Worm (Caenorhabditis elegans) whole organism, young adult: Measurements from ENCODE around the gene fis-1.
A peak's percentile ranks its signal among the peaks of the same experiment; 100 is the strongest.

Experiments
- B0019.2 ChIP-seq: fragments of 200-800 bp; sonication (Bioruptor generic); conservative IDR thresholded peaks from 2 replicates; pipeline ENCODE4 v1.3.6; 2022; ENCODE audit warnings: missing genetic modification reagents, missing genetic modification characterization, missing compliant biosample characterization
- B0035.1 ChIP-seq: sonication (generic microtip); optimal IDR thresholded peaks from 2 replicates; lab custom pipeline; 2016; ENCODE audit warnings: missing genetic modification characterization, mild to moderate bottlenecking, missing compliant biosample characterization, missing genotype, missing genetic modification reagents
- C06A6.2 ChIP-seq: fragments of 200-800 bp; sonication (Bioruptor generic); conservative IDR thresholded peaks from 2 replicates; pipeline ENCODE4 v1.3.6; 2022; ENCODE audit warnings: missing genetic modification characterization, missing compliant biosample characterization
- D2030.7 ChIP-seq: fragments of 200-800 bp; sonication (Bioruptor generic); IDR thresholded peaks from 2 replicates; pipeline ENCODE4 v1.3.6; 2022; ENCODE audit warnings: missing genetic modification reagents, missing genetic modification characterization, missing compliant biosample characterization
- F10E7.11 ChIP-seq: sonication (generic microtip); optimal IDR thresholded peaks from 2 replicates; lab custom pipeline; 2017; ENCODE audit warnings: mild to moderate bottlenecking, missing genetic modification characterization, moderate library complexity, missing compliant biosample characterization
- F22D6.2 ChIP-seq: sonication (generic microtip); optimal IDR thresholded peaks from 2 replicates; lab custom pipeline; 2016; ENCODE audit warnings: mild to moderate bottlenecking, missing genetic modification characterization, missing compliant biosample characterization
- F55B11.4 ChIP-seq: sonication (generic microtip); optimal IDR thresholded peaks from 2 replicates; lab custom pipeline; 2016; ENCODE audit warnings: missing compliant biosample characterization, missing genetic modification characterization, borderline replicate concordance; ENCODE audit not compliant: insufficient read depth
- F57A8.1 ChIP-seq: fragments of 200-800 bp; sonication (Bioruptor generic); optimal IDR thresholded peaks from 2 replicates; lab custom pipeline; 2018; ENCODE audit warnings: mild to moderate bottlenecking, missing genetic modification characterization, moderate library complexity, missing compliant biosample characterization
- F57C9.4 ChIP-seq: sonication (generic microtip); optimal IDR thresholded peaks from 2 replicates; lab custom pipeline; 2017; ENCODE audit warnings: mild to moderate bottlenecking, missing genetic modification characterization, missing compliant biosample characterization
- K12H6.12 ChIP-seq: fragments of 200-800 bp; sonication (Bioruptor generic); optimal IDR thresholded peaks from 2 replicates; lab custom pipeline; 2018; ENCODE audit warnings: mild to moderate bottlenecking, missing genetic modification characterization, missing compliant biosample characterization
- T26A5.8 ChIP-seq: sonication (generic microtip); optimal IDR thresholded peaks from 2 replicates; lab custom pipeline; 2016; ENCODE audit warnings: missing genetic modification characterization, missing compliant biosample characterization
- Y53F4B.3 ChIP-seq: fragments of 200-800 bp; sonication (Bioruptor generic); IDR thresholded peaks from 2 replicates; pipeline ENCODE4 v1.3.6; 2022; ENCODE audit warnings: missing genetic modification reagents, missing genetic modification characterization, missing compliant biosample characterization
- Y53G8AR.9 ChIP-seq: fragments of 200-800 bp; sonication (Bioruptor generic); conservative IDR thresholded peaks from 2 replicates; pipeline ENCODE4 v1.3.6; 2022; ENCODE audit warnings: missing genetic modification reagents, missing genetic modification characterization, missing compliant biosample characterization
- aptf-2 ChIP-seq: fragments of 200-800 bp; sonication (Bioruptor generic); conservative IDR thresholded peaks from 2 replicates; pipeline ENCODE4 v1.3.6; 2022; ENCODE audit warnings: missing genetic modification reagents, missing genetic modification characterization, missing compliant biosample characterization
- athp-1 ChIP-seq: sonication (generic microtip); optimal IDR thresholded peaks from 2 replicates; lab custom pipeline; 2017; ENCODE audit warnings: mild to moderate bottlenecking, missing genetic modification characterization, missing compliant biosample characterization
- cebp-1 ChIP-seq, 2 experiments: fragments of 200-800 bp in 1 of 2; sonication (Bioruptor generic) in 1 of 2; sonication (generic microtip) in 1 of 2; IDR thresholded peaks in 1 of 2; optimal IDR thresholded peaks in 1 of 2; 2 replicates each; pipeline versions ENCODE4 v1.3.6 to Lab custom; 2017 to 2022; ENCODE audit warnings: missing compliant biosample characterization in 2 of 2, missing genetic modification characterization in 2 of 2, mild to moderate bottlenecking in 1 of 2, missing genetic modification reagents in 1 of 2, moderate library complexity in 1 of 2
- cebp-2 ChIP-seq: fragments of 200-800 bp; sonication (Bioruptor generic); IDR thresholded peaks from 2 replicates; pipeline ENCODE4 v1.3.6; 2022; ENCODE audit warnings: missing genetic modification characterization, missing compliant biosample characterization
- ceh-79 ChIP-seq: sonication (generic microtip); optimal IDR thresholded peaks from 2 replicates; lab custom pipeline; 2017; ENCODE audit warnings: mild to moderate bottlenecking, missing genetic modification characterization, missing compliant biosample characterization
- ceh-91 ChIP-seq: fragments of 200-800 bp; sonication (Bioruptor generic); IDR thresholded peaks from 2 replicates; pipeline ENCODE4 v1.3.6; 2022; ENCODE audit warnings: missing genetic modification reagents, missing genetic modification characterization, missing compliant biosample characterization
- dox-1 ChIP-seq: fragments of 200-800 bp; sonication (Bioruptor generic); IDR thresholded peaks from 2 replicates; pipeline ENCODE4 v1.3.6; 2022; ENCODE audit warnings: missing genetic modification reagents, missing genetic modification characterization, missing compliant biosample characterization
- egl-44 ChIP-seq: fragments of 200-800 bp; sonication (Bioruptor generic); IDR thresholded peaks from 2 replicates; pipeline ENCODE4 v1.3.6; 2022; ENCODE audit warnings: missing genetic modification reagents, missing genetic modification characterization, missing compliant biosample characterization
- ets-4 ChIP-seq: fragments of 200-800 bp; sonication (Bioruptor generic); optimal IDR thresholded peaks from 2 replicates; lab custom pipeline; 2018; ENCODE audit warnings: mild to moderate bottlenecking, missing genetic modification characterization, missing compliant biosample characterization
- fkh-3 ChIP-seq: sonication (generic microtip); optimal IDR thresholded peaks from 2 replicates; lab custom pipeline; 2016; ENCODE audit warnings: mild to moderate bottlenecking, missing genetic modification characterization, missing compliant biosample characterization
- hlh-12 ChIP-seq: sonication (generic microtip); optimal IDR thresholded peaks from 2 replicates; lab custom pipeline; 2016; ENCODE audit warnings: missing genetic modification characterization, missing compliant biosample characterization
- hlh-26 ChIP-seq: fragments of 200-800 bp; sonication (Bioruptor generic); conservative IDR thresholded peaks from 2 replicates; pipeline ENCODE4 v1.3.6; 2022; ENCODE audit warnings: missing genetic modification reagents, missing genetic modification characterization, missing compliant biosample characterization
- hmg-1.2 ChIP-seq: fragments of 200-800 bp; sonication (Bioruptor generic); IDR thresholded peaks from 2 replicates; pipeline ENCODE4 v1.3.6; 2022; ENCODE audit warnings: missing genetic modification reagents, missing genetic modification characterization, missing compliant biosample characterization
- lag-1 ChIP-seq: fragments of 200-800 bp; sonication (Bioruptor generic); IDR thresholded peaks from 2 replicates; pipeline ENCODE4 v1.3.6; 2022; ENCODE audit warnings: missing genetic modification reagents, missing genetic modification characterization, missing compliant biosample characterization
- lin-35 ChIP-seq, 3 experiments: fragments of 150-350 bp in 2 of 3; sonication (generic microtip) in 1 of 3; optimal IDR thresholded peaks; 2 replicates each; lab custom pipeline; 2014 to 2018; ENCODE audit warnings: missing biosample characterization in 3 of 3, missing genetic modification characterization in 3 of 3, missing genetic modification reagents in 3 of 3
- lsy-27 ChIP-seq: sonication (generic microtip); optimal IDR thresholded peaks from 2 replicates; lab custom pipeline; 2017; ENCODE audit warnings: missing genetic modification characterization, mild to moderate bottlenecking, missing compliant biosample characterization, antibody characterized with exemption, missing genotype, borderline replicate concordance; ENCODE audit not compliant: insufficient read depth
- madf-10 ChIP-seq: sonication (generic microtip); optimal IDR thresholded peaks from 2 replicates; lab custom pipeline; 2016; ENCODE audit warnings: mild to moderate bottlenecking, missing genetic modification characterization, missing compliant biosample characterization
- mcd-1 ChIP-seq: fragments of 200-800 bp; sonication (Bioruptor generic); IDR thresholded peaks from 2 replicates; pipeline ENCODE4 v1.3.6; 2022; ENCODE audit warnings: missing genetic modification reagents, missing genetic modification characterization, missing compliant biosample characterization
- mxl-1 ChIP-seq: sonication (generic microtip); optimal IDR thresholded peaks from 2 replicates; lab custom pipeline; 2016; ENCODE audit warnings: missing genetic modification characterization, missing compliant biosample characterization
- rpc-1 ChIP-seq, 2 experiments: fragments of 150-350 bp in 1 of 2; sonication (generic microtip) in 1 of 2; optimal IDR thresholded peaks; 2 replicates each; lab custom pipeline; 2014 to 2018; ENCODE audit warnings: missing biosample characterization in 1 of 2, missing genetic modification characterization in 1 of 2, missing genetic modification reagents in 1 of 2, missing genotype in 1 of 2
- zim-3 ChIP-seq: sonication (generic microtip); optimal IDR thresholded peaks from 2 replicates; lab custom pipeline; 2017; ENCODE audit warnings: mild to moderate bottlenecking, missing genetic modification characterization, moderate library complexity, missing compliant biosample characterization
- ztf-18 ChIP-seq: sonication (generic microtip); optimal IDR thresholded peaks from 2 replicates; lab custom pipeline; 2016; ENCODE audit warnings: missing genotype, mild to moderate bottlenecking, missing genetic modification characterization, missing compliant biosample characterization
- ztf-26 ChIP-seq: sonication (generic microtip); optimal IDR thresholded peaks from 2 replicates; lab custom pipeline; 2017; ENCODE audit warnings: missing genetic modification characterization, missing compliant biosample characterization
- ztf-3 ChIP-seq: fragments of 200-800 bp; sonication (Bioruptor generic); optimal IDR thresholded peaks from 2 replicates; lab custom pipeline; 2018; ENCODE audit warnings: mild to moderate bottlenecking, missing genetic modification characterization, missing compliant biosample characterization

The fis-1 gene

ce11 chrII:6782738-6783163, 27.8 kb downstream of the fis-1 start (continued):
- TF ChIP-seq lsy-27 (no peak), F57C9.4 (tag; lab: Kevin White, UChicago) (no peak), zim-3 (tag; lab: Kevin White, UChicago) (no peak), ztf-3 (GFP tag; lab: Kevin White, UChicago) (no peak), rpc-1 (optimal IDR thresholded peaks at IDR 0.05; lab: Kevin White, UChicago) (no peak), rpc-1 (tag; optimal IDR thresholded peaks at IDR 0.05; lab: Kevin White, UChicago) (no peak), Y53F4B.3 (GFP tag; lab: Robert Waterston, UW) (no peak), cebp-2 (GFP tag; lab: Robert Waterston, UW) (0 out of 2 replicates have a peak, but pooled peaks have one; percentile 15)
- TF ChIP-seq, all 124 proteins: peak for 24

ce11 chrII:6783377-6783829, 28.4 kb downstream of the fis-1 start, which contains the start of gene gldi-2:
gldi-2 (plus strand) TSS chrII:6783427.
- TF ChIP-seq hlh-12 (tag; lab: Kevin White, UChicago), result no peak
- no peak for TF ChIP-seq egl-44 (GFP tag; lab: Robert Waterston, UW)
- TF ChIP-seq cebp-1 (GFP tag; IDR thresholded peaks at IDR 0.05; lab: Robert Waterston, UW), result peak; percentile 56; the same call in 1 of the 2 replicates
- peak; percentile 86 for TF ChIP-seq cebp-1 (tag; optimal IDR thresholded peaks at IDR 0.05; lab: Kevin White, UChicago)
- TF ChIP-seq aptf-2 (GFP tag; lab: Robert Waterston, UW), result no peak
- no peak for TF ChIP-seq B0019.2 (GFP tag; lab: Robert Waterston, UW)

ce11 chrII:6788672-6789298, 33.8 kb downstream of the fis-1 start, which contains the start of gene T13C2.3:
T13C2.3 (plus strand) TSS chrII:6789248.
- no peak for TF ChIP-seq Y53G8AR.9
- TF ChIP-seq F10E7.11 (tag; lab: Kevin White, UChicago), result no peak
- no peak for TF ChIP-seq madf-10
- TF ChIP-seq lin-35 (GFP tag; optimal IDR thresholded peaks at IDR 0.05; lab: Kevin White, UChicago), result no peak
- TF ChIP-seq hmg-1.2 (GFP tag; lab: Robert Waterston, UW), result peak; percentile 34
- TF ChIP-seq mxl-1 (tag; lab: Kevin White, UChicago), result no peak
- no peak for TF ChIP-seq ets-4 (GFP tag; lab: Kevin White, UChicago)
- no peak for TF ChIP-seq athp-1 (tag; lab: Kevin White, UChicago)
- TF ChIP-seq ceh-79 (tag; lab: Kevin White, UChicago), result no peak
- TF ChIP-seq, all 124 proteins: peak for 1

ce11 chrII:6791891-6792290, 36.9 kb downstream of the fis-1 start, which contains the start of gene T13C2.2:
T13C2.2 (plus strand) TSS chrII:6792191.
- TF ChIP-seq F55B11.4 (no peak), C06A6.2 (GFP tag; lab: Robert Waterston, UW) (no peak), T26A5.8 (no peak), mcd-1 (GFP tag; lab: Robert Waterston, UW) (no peak), dox-1 (GFP tag; lab: Robert Waterston, UW) (no peak), K12H6.12 (no peak), ceh-91 (no peak), F57A8.1 (GFP tag; lab: Kevin White, UChicago) (no peak), F22D6.2 (tag; lab: Kevin White, UChicago) (no peak), B0035.1 (tag; lab: Kevin White, UChicago) (no peak), hlh-26 (no peak), lag-1 (no peak), D2030.7 (GFP tag; lab: Robert Waterston, UW) (no peak), ztf-26 (tag; lab: Kevin White, UChicago) (no peak), ztf-18 (tag; lab: Kevin White, UChicago) (no peak), fkh-3 (no peak)
